Fruit fly (Drosophila melanogaster) Kc167 (cell line): Measurements from ENCODE around the gene CG33303.

Source experiments
- Sin3A ChIP-seq: fragments of >200 bp; optimal IDR thresholded peaks from 2 replicates; lab custom pipeline; 2018; ENCODE audit warnings: missing external identifiers
- h ChIP-seq: fragments of >200 bp; optimal IDR thresholded peaks from 3 replicates; lab custom pipeline; 2018; ENCODE audit warnings: missing external identifiers
- psq ChIP-seq: fragments of >200 bp; optimal IDR thresholded peaks from 2 replicates; lab custom pipeline; 2017; ENCODE audit warnings: missing external identifiers
- ttk ChIP-seq: sonication (Bioruptor generic); optimal IDR thresholded peaks from 2 replicates; lab custom pipeline; 2017; ENCODE audit warnings: missing external identifiers

- no peak for TF ChIP-seq h
- no peak for TF ChIP-seq psq (lab: Kevin White, UChicago)
- TF ChIP-seq Sin3A: no peak
- TF ChIP-seq ttk (lab: Kevin White, UChicago): no peak
These were observed 44.3 kb downstream of the CG33303 start, which contains the start of the genes Schip1 and Cox10 for dm6 chr2L:10331066-10331847.
